Worm (Caenorhabditis elegans) whole organism, L4 larva: ENCODE results near the gene F56D2.8.

Source experiments
- ama-1 ChIP-seq: fragments of 150-350 bp; optimal IDR thresholded peaks from 2 replicates; lab custom pipeline; 2014; ENCODE audit warnings: inconsistent platforms, mixed read lengths
- nhr-77 ChIP-seq: fragments of 150-350 bp; optimal IDR thresholded peaks from 2 replicates; lab custom pipeline; 2014; ENCODE audit warnings: missing biosample characterization, missing genetic modification characterization
- set-16 ChIP-seq: fragments of 200-800 bp; sonication (Bioruptor generic); IDR thresholded peaks from 2 replicates; pipeline ENCODE4 v1.3.6; 2022; ENCODE audit warnings: missing genetic modification reagents, missing genetic modification characterization, missing compliant biosample characterization

DNA sequence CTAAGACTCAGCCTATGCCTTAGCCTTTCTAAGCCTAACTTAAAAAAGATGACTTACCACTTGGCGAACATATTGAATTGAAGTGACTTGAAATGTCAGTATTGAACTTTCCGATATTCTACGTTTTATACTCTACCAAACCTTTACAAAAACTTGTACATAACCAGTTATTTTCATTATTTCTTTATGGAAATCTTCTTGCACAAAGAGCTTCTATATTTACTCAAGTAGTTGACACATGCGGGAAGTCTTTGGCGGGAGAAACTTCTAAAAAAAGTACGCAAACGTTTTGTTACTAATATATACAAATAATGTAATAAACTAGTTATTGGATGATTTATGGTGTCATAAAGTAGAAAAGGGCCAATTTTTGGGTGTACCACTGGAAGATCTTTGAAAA is 14.0 kb downstream of the F56D2.8 start, which contains the start of gene nspb-12:
- no peak for TF ChIP-seq nhr-77 (tag; lab: Kevin White, UChicago)
- TF ChIP-seq set-16 (GFP tag; lab: Robert Waterston, UW): no peak
- TF ChIP-seq ama-1 (lab: Kevin White, UChicago): no peak
